Worm (Caenorhabditis elegans) whole organism, mixed stage, embryonic: ENCODE results near the gene F56H9.8.

ENCODE experiments used
- M03D4.4 ChIP-seq: sonication (generic microtip); optimal IDR thresholded peaks from 2 replicates; lab custom pipeline; 2017; ENCODE audit warnings: mild to moderate bottlenecking, missing genetic modification characterization, missing compliant biosample characterization
- ces-1 ChIP-seq: fragments of 150-350 bp; optimal IDR thresholded peaks from 2 replicates; lab custom pipeline; 2014; ENCODE audit warnings: missing biosample characterization, missing genetic modification reagents, missing genetic modification characterization
- drap-1 ChIP-seq: fragments of 200-800 bp; sonication (Bioruptor generic); optimal IDR thresholded peaks from 3 replicates; lab custom pipeline; 2018; ENCODE audit warnings: mild to moderate bottlenecking, missing genetic modification characterization, missing compliant biosample characterization
- elt-3 ChIP-seq: fragments of 150-350 bp; optimal IDR thresholded peaks from 2 replicates; lab custom pipeline; 2014; ENCODE audit warnings: missing biosample characterization, missing genetic modification characterization
- flh-1 ChIP-seq: fragments of 200-800 bp; sonication (Bioruptor generic); optimal IDR thresholded peaks from 2 replicates; lab custom pipeline; 2018; ENCODE audit warnings: mild to moderate bottlenecking, missing genetic modification characterization, moderate library complexity, missing compliant biosample characterization
- ham-2 ChIP-seq: fragments of 200-800 bp; sonication (Bioruptor generic); optimal IDR thresholded peaks from 2 replicates; lab custom pipeline; 2018; ENCODE audit warnings: mild to moderate bottlenecking, missing genetic modification characterization, missing compliant biosample characterization
- hlh-1 ChIP-seq: fragments of 150-350 bp; optimal IDR thresholded peaks from 2 replicates; lab custom pipeline; 2014; ENCODE audit warnings: missing biosample characterization, missing genetic modification reagents, missing genetic modification characterization
- mep-1 ChIP-seq: fragments of 150-350 bp; optimal IDR thresholded peaks from 2 replicates; lab custom pipeline; 2017; ENCODE audit warnings: missing biosample characterization, missing genetic modification reagents, missing genetic modification characterization, inconsistent platforms
- nhr-28 ChIP-seq: fragments of 150-350 bp; optimal IDR thresholded peaks from 2 replicates; lab custom pipeline; 2014; ENCODE audit warnings: missing biosample characterization, missing genetic modification characterization
- snpc-4 ChIP-seq: fragments of 150-350 bp; optimal IDR thresholded peaks from 2 replicates; lab custom pipeline; 2014; ENCODE audit warnings: missing biosample characterization, missing genetic modification characterization
- sptf-1 ChIP-seq: sonication (generic microtip); optimal IDR thresholded peaks from 2 replicates; lab custom pipeline; 2017; ENCODE audit warnings: mild to moderate bottlenecking, missing genetic modification characterization, moderate library complexity, missing compliant biosample characterization
- ztf-11 ChIP-seq: fragments of 150-350 bp; optimal IDR thresholded peaks from 2 replicates; lab custom pipeline; 2014; ENCODE audit warnings: missing biosample characterization, missing genetic modification characterization

ce11 chrV:12683205-12683604, 38.6 kb downstream of the F56H9.8 start:
- TF ChIP-seq mep-1 (no peak), ham-2 (no peak), ces-1 (no peak), sptf-1 (tag; lab: Kevin White, UChicago) (no peak), flh-1 (GFP tag; lab: Kevin White, UChicago) (no peak), snpc-4 (tag; lab: Kevin White, UChicago) (no peak), elt-3 (tag; lab: Kevin White, UChicago) (no peak), hlh-1 (tag; lab: Kevin White, UChicago) (no peak), ztf-11 (tag; lab: Kevin White, UChicago) (no peak), M03D4.4 (tag; lab: Kevin White, UChicago) (no peak), drap-1 (GFP tag; lab: Kevin White, UChicago) (no peak), nhr-28 (tag; lab: Kevin White, UChicago) (no peak)
